Fruit fly (Drosophila melanogaster) whole organism: ENCODE measurements around the gene Fancd2.

Experiments
- CG8478 ChIP-seq: fragments of >200 bp; optimal IDR thresholded peaks from 2 replicates; lab custom pipeline; 2018; ENCODE audit warnings: inconsistent platforms
- Dll ChIP-seq: fragments of >200 bp; optimal IDR thresholded peaks from 2 replicates; lab custom pipeline; 2017
- EcR ChIP-seq, 2 experiments: fragments of >200 bp; optimal IDR thresholded peaks; 2 replicates each; lab custom pipeline; 2017; ENCODE audit warnings: missing biosample characterization in 2 of 2, missing genetic modification characterization in 2 of 2, missing genetic modification reagents in 2 of 2
- pan ChIP-seq: fragments of >200 bp; optimal IDR thresholded peaks from 2 replicates; lab custom pipeline; 2017
- psq ChIP-seq: fragments of >200 bp; optimal IDR thresholded peaks from 2 replicates; lab custom pipeline; 2017
- usp ChIP-seq: fragments of >200 bp; optimal IDR thresholded peaks from 2 replicates; lab custom pipeline; 2017; ENCODE audit warnings: missing biosample characterization, missing genetic modification characterization, mixed read lengths

Gene Fancd2

dm6 chr3R:20774125-20774524 lies 41.9 kb downstream of the Fancd2 start:
- TF ChIP-seq Dll (lab: Kevin White, UChicago), result no peak
- no peak for TF ChIP-seq usp
- TF ChIP-seq psq (lab: Kevin White, UChicago), result no peak
- TF ChIP-seq CG8478, result no peak
- TF ChIP-seq pan (lab: Kevin White, UChicago), result no peak
- no peak for TF ChIP-seq EcR (GFP tag; optimal IDR thresholded peaks at IDR 0.05; lab: Kevin White, UChicago)

- TF ChIP-seq usp, result no peak
- no peak for TF ChIP-seq pan (lab: Kevin White, UChicago)
- no peak for TF ChIP-seq Dll (lab: Kevin White, UChicago)
- TF ChIP-seq psq (lab: Kevin White, UChicago), result no peak
- no peak for TF ChIP-seq EcR (GFP tag; optimal IDR thresholded peaks at IDR 0.05; lab: Kevin White, UChicago)
- no peak for TF ChIP-seq CG8478
These were observed 42.8 kb downstream of the Fancd2 start for dm6 chr3R:20773174-20773573.

dm6 chr3R:20772543-20772942 lies 43.4 kb downstream of the Fancd2 start, which contains the start of gene Takl1:
Takl1 (minus strand) TSS chr3R:20772601.
- no peak for TF ChIP-seq Dll (lab: Kevin White, UChicago)
- TF ChIP-seq EcR (GFP tag; optimal IDR thresholded peaks at IDR 0.05; lab: Kevin White, UChicago), result no peak
- no peak for TF ChIP-seq pan (lab: Kevin White, UChicago)
- no peak for TF ChIP-seq usp
- TF ChIP-seq psq (lab: Kevin White, UChicago), result no peak
- no peak for TF ChIP-seq CG8478

- TF ChIP-seq Dll (lab: Kevin White, UChicago) (no peak), CG8478 (no peak), pan (lab: Kevin White, UChicago) (no peak), psq (lab: Kevin White, UChicago) (no peak), EcR (GFP tag; optimal IDR thresholded peaks at IDR 0.05; lab: Kevin White, UChicago) (no peak), usp (no peak)
These were observed 49.9 kb downstream of the Fancd2 start for dm6 chr3R:20766156-20766486.

- TF ChIP-seq usp (no peak), Dll (lab: Kevin White, UChicago) (no peak), EcR (GFP tag; optimal IDR thresholded peaks at IDR 0.05; lab: Kevin White, UChicago) (peak; percentile 88 to 90)
These were observed 50.5 kb downstream of the Fancd2 start for dm6 chr3R:20765302-20766155.

dm6 chr3R:20764058-20764457 lies 51.9 kb downstream of the Fancd2 start:
- TF ChIP-seq pan (lab: Kevin White, UChicago), result no peak
- TF ChIP-seq CG8478, result no peak
- TF ChIP-seq EcR (GFP tag; optimal IDR thresholded peaks at IDR 0.05; lab: Kevin White, UChicago), result no peak
- TF ChIP-seq usp, result no peak
- no peak for TF ChIP-seq Dll (lab: Kevin White, UChicago)
- no peak for TF ChIP-seq psq (lab: Kevin White, UChicago)

dm6 chr3R:20762175-20762795 lies 53.7 kb downstream of the Fancd2 start, which contains the start of gene CG31195:
CG31195 (minus strand) TSS chr3R:20762369.
- TF ChIP-seq EcR (GFP tag; optimal IDR thresholded peaks at IDR 0.05; lab: Kevin White, UChicago) (no peak), CG8478 (no peak)
